Worm (Caenorhabditis elegans) whole organism, mixed stage, embryonic: ENCODE measurements around the gene srz-15.

ENCODE experiments used
- blmp-1 ChIP-seq: fragments of 150-350 bp; optimal IDR thresholded peaks from 2 replicates; lab custom pipeline; 2014; ENCODE audit warnings: missing biosample characterization, missing genetic modification characterization
- ceh-83 ChIP-seq: fragments of 200-800 bp; sonication (Bioruptor generic); optimal IDR thresholded peaks from 2 replicates; lab custom pipeline; 2018; ENCODE audit warnings: mild to moderate bottlenecking, missing genetic modification characterization, missing compliant biosample characterization
- elt-3 ChIP-seq: fragments of 150-350 bp; optimal IDR thresholded peaks from 2 replicates; lab custom pipeline; 2014; ENCODE audit warnings: missing biosample characterization, missing genetic modification characterization
- lsy-2 ChIP-seq: fragments of 150-350 bp; optimal IDR thresholded peaks from 2 replicates; lab custom pipeline; 2014; ENCODE audit warnings: missing biosample characterization, missing genetic modification characterization
- nhr-237 ChIP-seq: fragments of 150-350 bp; optimal IDR thresholded peaks from 2 replicates; lab custom pipeline; 2014; ENCODE audit warnings: missing biosample characterization, missing genetic modification characterization
- unc-39 ChIP-seq: fragments of 150-350 bp; optimal IDR thresholded peaks from 2 replicates; lab custom pipeline; 2014; ENCODE audit warnings: missing biosample characterization, missing genetic modification characterization
- unc-62 ChIP-seq: fragments of 150-350 bp; optimal IDR thresholded peaks from 2 replicates; lab custom pipeline; 2014; ENCODE audit warnings: missing biosample characterization, missing genetic modification reagents, missing genetic modification characterization

- TF ChIP-seq unc-62 (GFP tag; lab: Kevin White, UChicago): no peak
- no peak for TF ChIP-seq blmp-1 (tag; lab: Kevin White, UChicago)
- TF ChIP-seq lsy-2 (tag; lab: Kevin White, UChicago): no peak
- TF ChIP-seq nhr-237: no peak
- TF ChIP-seq elt-3 (tag; lab: Kevin White, UChicago): no peak
- TF ChIP-seq ceh-83 (GFP tag; lab: Kevin White, UChicago): no peak
- TF ChIP-seq unc-39: no peak
Observed at ce11 chrIV:12914532-12915019, 1.0 kb upstream of the srz-15 start, which contains the start of gene irg-6.
